Fruit fly (Drosophila melanogaster) Kc167 (cell line): ENCODE data around the gene CG33768.

Source experiments
- Myc ChIP-seq: fragments of >200 bp; optimal IDR thresholded peaks from 2 replicates; lab custom pipeline; 2017; ENCODE audit warnings: missing external identifiers
- Sin3A ChIP-seq: fragments of >200 bp; optimal IDR thresholded peaks from 2 replicates; lab custom pipeline; 2018; ENCODE audit warnings: missing external identifiers
- h ChIP-seq: fragments of >200 bp; optimal IDR thresholded peaks from 3 replicates; lab custom pipeline; 2018; ENCODE audit warnings: missing external identifiers
- insv ChIP-seq: fragments of >200 bp; optimal IDR thresholded peaks from 3 replicates; lab custom pipeline; 2018; ENCODE audit warnings: missing external identifiers
- psq ChIP-seq: fragments of >200 bp; optimal IDR thresholded peaks from 2 replicates; lab custom pipeline; 2017; ENCODE audit warnings: missing external identifiers
- ttk ChIP-seq: sonication (Bioruptor generic); optimal IDR thresholded peaks from 2 replicates; lab custom pipeline; 2017; ENCODE audit warnings: missing external identifiers

CG33768 gene

dm6 chr3L:22646863-22647262, at the start of gene CG33768:
Gene CG33768 (plus strand): TSS chr3L:22647163.
- TF ChIP-seq ttk (lab: Kevin White, UChicago) (no peak), psq (lab: Kevin White, UChicago) (no peak), insv (lab: Kevin White, UChicago) (no peak), Myc (lab: Kevin White, UChicago) (no peak), Sin3A (lab: Kevin White, UChicago) (no peak), h (no peak)

- TF ChIP-seq ttk (lab: Kevin White, UChicago) = no peak
- no peak for TF ChIP-seq Myc (lab: Kevin White, UChicago)
- no peak for TF ChIP-seq insv (lab: Kevin White, UChicago)
- TF ChIP-seq psq (lab: Kevin White, UChicago) = no peak
- no peak for TF ChIP-seq Sin3A (lab: Kevin White, UChicago)
- no peak for TF ChIP-seq h
These were observed 41.1 kb upstream of the CG33768 start, which contains the start of gene ND-B14.5AL for dm6 chr3L:22605637-22606419. Gene ND-B14.5AL (plus strand): TSS chr3L:22606369.

- TF ChIP-seq ttk (lab: Kevin White, UChicago) = no peak
- TF ChIP-seq h = no peak
- no peak for TF ChIP-seq Sin3A (lab: Kevin White, UChicago)
These were observed 39.9 kb upstream of the CG33768 start for dm6 chr3L:22607076-22607475.

dm6 chr3L:22616784-22617183, 30.2 kb upstream of the CG33768 start:
- TF ChIP-seq ttk (lab: Kevin White, UChicago) (no peak), Sin3A (lab: Kevin White, UChicago) (no peak), insv (lab: Kevin White, UChicago) (no peak), Myc (lab: Kevin White, UChicago) (no peak), psq (lab: Kevin White, UChicago) (no peak), h (no peak)

dm6 chr3L:22634111-22634510, 12.9 kb upstream of the CG33768 start:
- TF ChIP-seq ttk (lab: Kevin White, UChicago) = no peak
- TF ChIP-seq insv (lab: Kevin White, UChicago) = no peak
- TF ChIP-seq psq (lab: Kevin White, UChicago) = no peak
- TF ChIP-seq Myc (lab: Kevin White, UChicago) = no peak

- TF ChIP-seq h (no peak), insv (lab: Kevin White, UChicago) (no peak), Sin3A (lab: Kevin White, UChicago) (no peak), Myc (lab: Kevin White, UChicago) (no peak), psq (lab: Kevin White, UChicago) (no peak), ttk (lab: Kevin White, UChicago) (no peak)
These were observed 9.0 kb upstream of the CG33768 start, which contains the start of gene CG14459 for dm6 chr3L:22637866-22638534. Gene CG14459 (minus strand): TSS chr3L:22637916.

dm6 chr3L:22642276-22642900, 4.6 kb upstream of the CG33768 start:
- TF ChIP-seq h = no peak
- no peak for TF ChIP-seq insv (lab: Kevin White, UChicago)
- no peak for TF ChIP-seq psq (lab: Kevin White, UChicago)
- no peak for TF ChIP-seq ttk (lab: Kevin White, UChicago)
- TF ChIP-seq Myc (lab: Kevin White, UChicago) = no peak
- no peak for TF ChIP-seq Sin3A (lab: Kevin White, UChicago)

dm6 chr3L:22645327-22645726, 1.6 kb upstream of the CG33768 start, which contains the start of gene CG33766:
Gene CG33766 (plus strand): TSS chr3L:22645627.
- TF ChIP-seq Sin3A (lab: Kevin White, UChicago) (no peak), h (no peak), Myc (lab: Kevin White, UChicago) (no peak), insv (lab: Kevin White, UChicago) (no peak), ttk (lab: Kevin White, UChicago) (no peak), psq (lab: Kevin White, UChicago) (no peak)

dm6 chr3L:22646007-22646406, 956 bp upstream of the CG33768 start, which contains the start of gene CG33767:
Gene CG33767 (plus strand): TSS chr3L:22646307.
- TF ChIP-seq Sin3A (lab: Kevin White, UChicago) (no peak), psq (lab: Kevin White, UChicago) (no peak), Myc (lab: Kevin White, UChicago) (no peak), insv (lab: Kevin White, UChicago) (no peak), ttk (lab: Kevin White, UChicago) (no peak), h (no peak)

dm6 chr3L:22647627-22648026, 664 bp downstream of the CG33768 start, which contains the start of gene CG33769:
Gene CG33769 (plus strand): TSS chr3L:22647927.
- TF ChIP-seq psq (lab: Kevin White, UChicago) (no peak), insv (lab: Kevin White, UChicago) (no peak), Sin3A (lab: Kevin White, UChicago) (no peak), ttk (lab: Kevin White, UChicago) (no peak), h (no peak), Myc (lab: Kevin White, UChicago) (no peak)

- no peak for TF ChIP-seq insv (lab: Kevin White, UChicago)
- no peak for TF ChIP-seq h
- no peak for TF ChIP-seq Sin3A (lab: Kevin White, UChicago)
- no peak for TF ChIP-seq Myc (lab: Kevin White, UChicago)
- TF ChIP-seq ttk (lab: Kevin White, UChicago) = no peak
- TF ChIP-seq psq (lab: Kevin White, UChicago) = no peak
These were observed 1.4 kb downstream of the CG33768 start, which contains the start of gene CG33770 for dm6 chr3L:22648372-22648771. Gene CG33770 (plus strand): TSS chr3L:22648672.
